In genomic region chrIV:13353143-13353773, ce11 we compare ENCODE assay signal across 4 worm cellular contexts.
A peak's percentile ranks its signal among the peaks of the same experiment; 100 is the strongest.
TF ChIP-seq lines count a peak whose summit lies in the region.

TSS of gene rec-8 (minus strand) at chrIV:13353193.
TSS of gene mex-5 (plus strand) at chrIV:13353723.

TF ChIP-seq in whole organism, L3 larva, 47 proteins besides CTCF, POLR2A, EP300 and RAD21:
- TF ChIP-seq lin-39 (tag; optimal IDR thresholded peaks at IDR 0.05; lab: Kevin White, UChicago) (no peak), elt-1 (tag; optimal IDR thresholded peaks at IDR 0.05; lab: Kevin White, UChicago) (peak; percentile 80), ztf-11 (tag; optimal IDR thresholded peaks at IDR 0.05; lab: Kevin White, UChicago) (no peak)

TF ChIP-seq in whole organism, L4 larva, 104 proteins besides CTCF, POLR2A, EP300 and RAD21:
- TF ChIP-seq unc-62 (GFP tag; optimal IDR thresholded peaks at IDR 0.05 in 1 of 2; lab: Kevin White, UChicago) (peak in 1 of 2 experiments; percentile 70), unc-62 (tag; optimal IDR thresholded peaks at IDR 0.05; lab: Kevin White, UChicago) (no peak), daf-12 (tag; optimal IDR thresholded peaks at IDR 0.05; lab: Kevin White, UChicago) (no peak), dmd-6 (GFP tag; IDR thresholded peaks at IDR 0.05; lab: Robert Waterston, UW) (no peak), dpl-1 (GFP tag; optimal IDR thresholded peaks at IDR 0.05; lab: Kevin White, UChicago) (no peak), snpc-1.2 (GFP tag; IDR thresholded peaks at IDR 0.05; lab: Robert Waterston, UW) (peak; percentile 69), ceh-28 (tag; optimal IDR thresholded peaks at IDR 0.05; lab: Kevin White, UChicago) (no peak), madf-9 (GFP tag; conservative IDR thresholded peaks at IDR 0.05; lab: Robert Waterston, UW) (no peak), nhr-11 (tag; optimal IDR thresholded peaks at IDR 0.05; lab: Kevin White, UChicago) (no peak), Y48G9A.11 (GFP tag; IDR thresholded peaks at IDR 0.05; lab: Robert Waterston, UW) (0 out of 2 replicates have a peak, but pooled peaks have one; percentile 8), F49E8.2 (tag; optimal IDR thresholded peaks at IDR 0.05; lab: Kevin White, UChicago; ENCODE audit: borderline replicate concordance) (peak; percentile 22), duxl-1 (tag; optimal IDR thresholded peaks at IDR 0.05; lab: Kevin White, UChicago; ENCODE audit: poor library complexity) (no peak), unc-130 (GFP tag; optimal IDR thresholded peaks at IDR 0.05; lab: Kevin White, UChicago) (peak; percentile 91), attf-4 (tag; optimal IDR thresholded peaks at IDR 0.05; lab: Kevin White, UChicago) (no peak)

TF ChIP-seq in whole organism, mixed stage, embryonic, 35 proteins besides CTCF, POLR2A, EP300 and RAD21:
- TF ChIP-seq ztf-11 (tag; optimal IDR thresholded peaks at IDR 0.05; lab: Kevin White, UChicago): no peak
- peak; percentile 74 for TF ChIP-seq lsy-2 (tag; optimal IDR thresholded peaks at IDR 0.05; lab: Kevin White, UChicago)
- TF ChIP-seq snpc-4 (tag; optimal IDR thresholded peaks at IDR 0.05; lab: Kevin White, UChicago): no peak
- no peak for TF ChIP-seq unc-120 (tag; optimal IDR thresholded peaks at IDR 0.05; lab: Kevin White, UChicago; ENCODE audit: poor library complexity, severe bottlenecking)

TF ChIP-seq in whole organism, young adult, 124 proteins besides CTCF, POLR2A, EP300 and RAD21:
- TF ChIP-seq Y67H2A.10 (GFP tag; conservative IDR thresholded peaks at IDR 0.05; lab: Robert Waterston, UW): no peak
- peak; percentile 98 for TF ChIP-seq efl-1 (GFP tag; optimal IDR thresholded peaks at IDR 0.05; lab: Kevin White, UChicago)
- TF ChIP-seq lsy-27 (tag; optimal IDR thresholded peaks at IDR 0.05; lab: Kevin White, UChicago; ENCODE audit: borderline replicate concordance, insufficient read depth): no peak
- TF ChIP-seq ztf-25 (GFP tag; IDR thresholded peaks at IDR 0.05; lab: Robert Waterston, UW): 0 out of 2 replicates have a peak, but pooled peaks have one; percentile 52
- no peak for TF ChIP-seq unc-62 (GFP tag; optimal IDR thresholded peaks at IDR 0.05; lab: Kevin White, UChicago)
- TF ChIP-seq lin-35 (GFP tag; optimal IDR thresholded peaks at IDR 0.05; lab: Kevin White, UChicago): peak in 2 of 3 experiments; percentile 55 to 84
- peak; percentile 97 for TF ChIP-seq lsl-1 (GFP tag; optimal IDR thresholded peaks at IDR 0.05; lab: Kevin White, UChicago)
- TF ChIP-seq lin-54 (GFP tag; optimal IDR thresholded peaks at IDR 0.05; lab: Kevin White, UChicago): peak; percentile 75
- TF ChIP-seq hrde-1 (tag; optimal IDR thresholded peaks at IDR 0.05; lab: Kevin White, UChicago; ENCODE audit: borderline replicate concordance): no peak
- peak; percentile 95 for TF ChIP-seq F49E8.2 (tag; optimal IDR thresholded peaks at IDR 0.05; lab: Kevin White, UChicago; ENCODE audit: insufficient read depth)
- TF ChIP-seq madf-3 (GFP tag; IDR thresholded peaks at IDR 0.05; lab: Robert Waterston, UW): 0 out of 2 replicates have a peak, but pooled peaks have one; percentile 29
- TF ChIP-seq xnd-1 (tag; optimal IDR thresholded peaks at IDR 0.05; lab: Kevin White, UChicago): peak; percentile 93
- peak; percentile 98 for TF ChIP-seq madf-6 (GFP tag; IDR thresholded peaks at IDR 0.05; lab: Robert Waterston, UW)
- no peak for TF ChIP-seq egl-18 (GFP tag; IDR thresholded peaks at IDR 0.05; lab: Robert Waterston, UW)
- TF ChIP-seq dpl-1 (GFP tag; optimal IDR thresholded peaks at IDR 0.05; lab: Kevin White, UChicago): peak; percentile 92
- no peak for TF ChIP-seq repo-1 (tag; optimal IDR thresholded peaks at IDR 0.05; lab: Kevin White, UChicago)
- peak; percentile 28 for TF ChIP-seq snpc-4 (GFP tag; optimal IDR thresholded peaks at IDR 0.05; lab: Kevin White, UChicago)
- TF ChIP-seq snpc-4 (tag; optimal IDR thresholded peaks at IDR 0.05; lab: Kevin White, UChicago): peak in 2 of 4 experiments; percentile 43 to 78
- peak; percentile 42; the same call in 1 of the 2 replicates for TF ChIP-seq B0336.3 (GFP tag; IDR thresholded peaks at IDR 0.05; lab: Robert Waterston, UW)
- no peak for TF ChIP-seq F52B5.7 (tag; optimal IDR thresholded peaks at IDR 0.05; lab: Kevin White, UChicago)
- TF ChIP-seq hmg-1.2 (GFP tag; IDR thresholded peaks at IDR 0.05; lab: Robert Waterston, UW): peak; percentile 47; the same call in 1 of the 2 replicates
- TF ChIP-seq egl-44 (GFP tag; IDR thresholded peaks at IDR 0.05; lab: Robert Waterston, UW): no peak
- peak; percentile 94 for TF ChIP-seq ceh-91 (GFP tag; IDR thresholded peaks at IDR 0.05; lab: Robert Waterston, UW)
- TF ChIP-seq lir-1 (GFP tag; conservative IDR thresholded peaks at IDR 0.05; lab: Robert Waterston, UW): peak; percentile 7; the same call in 1 of the 2 replicates
- no peak for TF ChIP-seq ztf-3 (GFP tag; optimal IDR thresholded peaks at IDR 0.05; lab: Kevin White, UChicago)
- no peak for TF ChIP-seq F37B4.10 (GFP tag; IDR thresholded peaks at IDR 0.05; lab: Robert Waterston, UW)
- TF ChIP-seq hlh-12 (tag; optimal IDR thresholded peaks at IDR 0.05; lab: Kevin White, UChicago): no peak
- TF ChIP-seq mcd-1 (GFP tag; IDR thresholded peaks at IDR 0.05; lab: Robert Waterston, UW): peak; percentile 40; the same call in 1 of the 2 replicates
- TF ChIP-seq B0019.2 (GFP tag; conservative IDR thresholded peaks at IDR 0.05; lab: Robert Waterston, UW): peak; percentile 84
- peak; percentile 31 for TF ChIP-seq athp-1 (tag; optimal IDR thresholded peaks at IDR 0.05; lab: Kevin White, UChicago)
- TF ChIP-seq tbp1 (GFP tag; optimal IDR thresholded peaks at IDR 0.05; lab: Kevin White, UChicago): peak; percentile 53
- no peak for TF ChIP-seq dpff-1 (tag; optimal IDR thresholded peaks at IDR 0.05; lab: Kevin White, UChicago)
- TF ChIP-seq dox-1 (GFP tag; IDR thresholded peaks at IDR 0.05; lab: Robert Waterston, UW): peak; percentile 57; the same call in 1 of the 2 replicates
- peak; percentile 90 for TF ChIP-seq unc-130 (GFP tag; optimal IDR thresholded peaks at IDR 0.05; lab: Kevin White, UChicago)
- TF ChIP-seq D2030.7 (GFP tag; IDR thresholded peaks at IDR 0.05; lab: Robert Waterston, UW): peak; percentile 89
- no peak for TF ChIP-seq rpc-1 (optimal IDR thresholded peaks at IDR 0.05; lab: Kevin White, UChicago)
- peak; percentile 12 for TF ChIP-seq rpc-1 (tag; optimal IDR thresholded peaks at IDR 0.05; lab: Kevin White, UChicago)
- peak; percentile 81 for TF ChIP-seq C17E4.6 (GFP tag; IDR thresholded peaks at IDR 0.05; lab: Robert Waterston, UW)
- no peak for TF ChIP-seq atf-7 (tag; optimal IDR thresholded peaks at IDR 0.05; lab: Kevin White, UChicago)
- peak; percentile 90 for TF ChIP-seq snpc-1.3 (tag; optimal IDR thresholded peaks at IDR 0.05; lab: Kevin White, UChicago; ENCODE audit: insufficient read depth)
- TF ChIP-seq tlf-1 (GFP tag; optimal IDR thresholded peaks at IDR 0.05; lab: Kevin White, UChicago): peak; percentile 85
- peak; percentile 82 for TF ChIP-seq snpc-1.1 (tag; optimal IDR thresholded peaks at IDR 0.05; lab: Kevin White, UChicago; ENCODE audit: insufficient read depth)
- no peak for TF ChIP-seq F39B2.1 (GFP tag; IDR thresholded peaks at IDR 0.05; lab: Robert Waterston, UW)
- TF ChIP-seq sptf-2 (GFP tag; optimal IDR thresholded peaks at IDR 0.05; lab: Kevin White, UChicago): no peak
- peak; percentile 2 for TF ChIP-seq him-1 (tag; optimal IDR thresholded peaks at IDR 0.05; lab: Kevin White, UChicago)
- no peak for TF ChIP-seq nhr-80 (tag; optimal IDR thresholded peaks at IDR 0.05; lab: Kevin White, UChicago)
- TF ChIP-seq madf-8 (GFP tag; conservative IDR thresholded peaks at IDR 0.05; lab: Robert Waterston, UW): peak; percentile 94
- no peak for TF ChIP-seq nhr-120 (GFP tag; IDR thresholded peaks at IDR 0.05; lab: Robert Waterston, UW)
- TF ChIP-seq rcor-1 (GFP tag; IDR thresholded peaks at IDR 0.05; lab: Robert Waterston, UW): peak; percentile 28; the same call in 1 of the 2 replicates
- peak; percentile 97 for TF ChIP-seq snpc-3.4 (tag; optimal IDR thresholded peaks at IDR 0.05; lab: Kevin White, UChicago)
- peak; percentile 68; the same call in 1 of the 2 replicates for TF ChIP-seq Y95B8A.8 (GFP tag; IDR thresholded peaks at IDR 0.05; lab: Robert Waterston, UW)
- TF ChIP-seq F33H1.4 (GFP tag; IDR thresholded peaks at IDR 0.05; lab: Robert Waterston, UW): peak; percentile 98
- peak; percentile 83 for TF ChIP-seq attf-6 (GFP tag; IDR thresholded peaks at IDR 0.05; lab: Robert Waterston, UW)
- no peak for TF ChIP-seq zim-3 (tag; optimal IDR thresholded peaks at IDR 0.05; lab: Kevin White, UChicago)
- peak; percentile 96 for TF ChIP-seq hsf-1 (GFP tag; IDR thresholded peaks at IDR 0.05; lab: Robert Waterston, UW)
- peak; percentile 64; the same call in 1 of the 2 replicates for TF ChIP-seq ekl-4 (GFP tag; IDR thresholded peaks at IDR 0.05; lab: Robert Waterston, UW)
- TF ChIP-seq Y53G8AR.9 (GFP tag; conservative IDR thresholded peaks at IDR 0.05; lab: Robert Waterston, UW): 0 out of 2 replicates have a peak, but pooled peaks have one; percentile 38
- TF ChIP-seq T26A5.8 (tag; optimal IDR thresholded peaks at IDR 0.05; lab: Kevin White, UChicago): no peak
